Worm (Caenorhabditis elegans) whole organism, mixed stage, embryonic: ENCODE data around the gene M163.11.

Experiments used
- M03D4.4 ChIP-seq: sonication (generic microtip); optimal IDR thresholded peaks from 2 replicates; lab custom pipeline; 2017; ENCODE audit warnings: mild to moderate bottlenecking, missing genetic modification characterization, missing compliant biosample characterization
- nhr-237 ChIP-seq: fragments of 150-350 bp; optimal IDR thresholded peaks from 2 replicates; lab custom pipeline; 2014; ENCODE audit warnings: missing biosample characterization, missing genetic modification characterization
- nhr-28 ChIP-seq: fragments of 150-350 bp; optimal IDR thresholded peaks from 2 replicates; lab custom pipeline; 2014; ENCODE audit warnings: missing biosample characterization, missing genetic modification characterization
- pha-4 ChIP-seq: fragments of 150-350 bp; optimal IDR thresholded peaks from 2 replicates; lab custom pipeline; 2018; ENCODE audit warnings: missing biosample characterization, missing genetic modification reagents, missing genetic modification characterization

- TF ChIP-seq pha-4 (tag; lab: Kevin White, UChicago) (no peak), nhr-237 (tag; lab: Kevin White, UChicago) (no peak), nhr-28 (tag; lab: Kevin White, UChicago) (no peak), M03D4.4 (tag; lab: Kevin White, UChicago) (no peak)
These were observed 43.5 kb upstream of the M163.11 start for ce11 chrX:14435648-14436155.
